Worm (Caenorhabditis elegans) whole organism, young adult: ENCODE measurements around the gene srh-111.

Source experiments
- B0019.2 ChIP-seq: fragments of 200-800 bp; sonication (Bioruptor generic); conservative IDR thresholded peaks from 2 replicates; pipeline ENCODE4 v1.3.6; 2022; ENCODE audit warnings: missing genetic modification reagents, missing genetic modification characterization, missing compliant biosample characterization
- B0261.1 ChIP-seq: sonication (generic microtip); optimal IDR thresholded peaks from 2 replicates; lab custom pipeline; 2016; ENCODE audit warnings: mild to moderate bottlenecking, missing genetic modification characterization, moderate library complexity, missing compliant biosample characterization
- B0336.3 ChIP-seq: fragments of 200-800 bp; sonication (Bioruptor generic); IDR thresholded peaks from 2 replicates; pipeline ENCODE4 v1.3.6; 2022; ENCODE audit warnings: missing genetic modification characterization, missing compliant biosample characterization
- C06A6.2 ChIP-seq: fragments of 200-800 bp; sonication (Bioruptor generic); conservative IDR thresholded peaks from 2 replicates; pipeline ENCODE4 v1.3.6; 2022; ENCODE audit warnings: missing genetic modification characterization, missing compliant biosample characterization
- C17E4.6 ChIP-seq: fragments of 200-800 bp; sonication (Bioruptor generic); IDR thresholded peaks from 2 replicates; pipeline ENCODE4 v1.3.6; 2022; ENCODE audit warnings: missing genetic modification reagents, missing genetic modification characterization, missing compliant biosample characterization
- D2030.7 ChIP-seq: fragments of 200-800 bp; sonication (Bioruptor generic); IDR thresholded peaks from 2 replicates; pipeline ENCODE4 v1.3.6; 2022; ENCODE audit warnings: missing genetic modification reagents, missing genetic modification characterization, missing compliant biosample characterization
- F22D6.2 ChIP-seq: sonication (generic microtip); optimal IDR thresholded peaks from 2 replicates; lab custom pipeline; 2016; ENCODE audit warnings: mild to moderate bottlenecking, missing genetic modification characterization, missing compliant biosample characterization
- F23B12.7 ChIP-seq: sonication (generic microtip); optimal IDR thresholded peaks from 2 replicates; lab custom pipeline; 2017; ENCODE audit warnings: missing genetic modification characterization, mild to moderate bottlenecking, missing compliant biosample characterization, antibody characterized with exemption, moderate library complexity; ENCODE audit not compliant: insufficient read depth
- F33H1.4 ChIP-seq: fragments of 200-800 bp; sonication (Bioruptor generic); IDR thresholded peaks from 2 replicates; pipeline ENCODE4 v1.3.6; 2022; ENCODE audit warnings: missing genetic modification reagents, missing genetic modification characterization, missing compliant biosample characterization
- F37B4.10 ChIP-seq: fragments of 200-800 bp; sonication (Bioruptor generic); IDR thresholded peaks from 2 replicates; pipeline ENCODE4 v1.3.6; 2022; ENCODE audit warnings: missing genetic modification characterization, missing compliant biosample characterization
- F49E8.2 ChIP-seq: sonication (generic microtip); optimal IDR thresholded peaks from 3 replicates; lab custom pipeline; 2017; ENCODE audit warnings: missing genetic modification characterization, mild to moderate bottlenecking, missing compliant biosample characterization, antibody characterized with exemption, moderate library complexity; ENCODE audit not compliant: insufficient read depth
- F52B5.7 ChIP-seq: sonication (generic microtip); optimal IDR thresholded peaks from 2 replicates; lab custom pipeline; 2016; ENCODE audit warnings: mild to moderate bottlenecking, missing genetic modification characterization, missing compliant biosample characterization
- F55B11.4 ChIP-seq: sonication (generic microtip); optimal IDR thresholded peaks from 2 replicates; lab custom pipeline; 2016; ENCODE audit warnings: missing compliant biosample characterization, missing genetic modification characterization, borderline replicate concordance; ENCODE audit not compliant: insufficient read depth
- K12H6.12 ChIP-seq: fragments of 200-800 bp; sonication (Bioruptor generic); optimal IDR thresholded peaks from 2 replicates; lab custom pipeline; 2018; ENCODE audit warnings: mild to moderate bottlenecking, missing genetic modification characterization, missing compliant biosample characterization
- T07F8.4 ChIP-seq: sonication (generic microtip); optimal IDR thresholded peaks from 2 replicates; lab custom pipeline; 2016; ENCODE audit warnings: mild to moderate bottlenecking, missing genetic modification characterization, moderate library complexity, missing compliant biosample characterization
- Y56A3A.18 ChIP-seq: fragments of 200-800 bp; sonication (Bioruptor generic); IDR thresholded peaks from 2 replicates; pipeline ENCODE4 v1.3.6; 2022; ENCODE audit warnings: missing genetic modification reagents, missing genetic modification characterization, missing compliant biosample characterization
- Y95B8A.8 ChIP-seq: fragments of 200-800 bp; sonication (Bioruptor generic); IDR thresholded peaks from 2 replicates; pipeline ENCODE4 v1.3.6; 2022; ENCODE audit warnings: missing genetic modification reagents, missing genetic modification characterization, missing compliant biosample characterization
- aptf-2 ChIP-seq: fragments of 200-800 bp; sonication (Bioruptor generic); conservative IDR thresholded peaks from 2 replicates; pipeline ENCODE4 v1.3.6; 2022; ENCODE audit warnings: missing genetic modification reagents, missing genetic modification characterization, missing compliant biosample characterization
- atf-7 ChIP-seq: sonication (generic microtip); optimal IDR thresholded peaks from 2 replicates; lab custom pipeline; 2017; ENCODE audit warnings: mild to moderate bottlenecking, missing genetic modification characterization, missing compliant biosample characterization
- attf-6 ChIP-seq: fragments of 200-800 bp; sonication (Bioruptor generic); IDR thresholded peaks from 2 replicates; pipeline ENCODE4 v1.3.6; 2022; ENCODE audit warnings: missing genetic modification reagents, missing genetic modification characterization, missing compliant biosample characterization
- bed-1 ChIP-seq: fragments of 200-800 bp; sonication (Bioruptor generic); IDR thresholded peaks from 2 replicates; pipeline ENCODE4 v1.3.6; 2022; ENCODE audit warnings: missing genetic modification reagents, missing genetic modification characterization, missing compliant biosample characterization
- ccch-3 ChIP-seq: fragments of 200-800 bp; sonication (Bioruptor generic); optimal IDR thresholded peaks from 2 replicates; lab custom pipeline; 2018; ENCODE audit warnings: mild to moderate bottlenecking, missing genetic modification characterization, missing compliant biosample characterization
- cebp-1 ChIP-seq, 2 experiments: fragments of 200-800 bp in 1 of 2; sonication (Bioruptor generic) in 1 of 2; sonication (generic microtip) in 1 of 2; IDR thresholded peaks in 1 of 2; optimal IDR thresholded peaks in 1 of 2; 2 replicates each; pipeline versions ENCODE4 v1.3.6 to Lab custom; 2017 to 2022; ENCODE audit warnings: missing compliant biosample characterization in 2 of 2, missing genetic modification characterization in 2 of 2, mild to moderate bottlenecking in 1 of 2, missing genetic modification reagents in 1 of 2, moderate library complexity in 1 of 2
- cebp-2 ChIP-seq: fragments of 200-800 bp; sonication (Bioruptor generic); IDR thresholded peaks from 2 replicates; pipeline ENCODE4 v1.3.6; 2022; ENCODE audit warnings: missing genetic modification characterization, missing compliant biosample characterization
- ceh-27 ChIP-seq: fragments of 200-800 bp; sonication (Bioruptor generic); optimal IDR thresholded peaks from 2 replicates; lab custom pipeline; 2018; ENCODE audit warnings: mild to moderate bottlenecking, missing genetic modification characterization, moderate library complexity, missing compliant biosample characterization
- ceh-40 ChIP-seq: fragments of 200-800 bp; sonication (Bioruptor generic); IDR thresholded peaks from 2 replicates; pipeline ENCODE4 v1.3.6; 2022; ENCODE audit warnings: missing genetic modification characterization, missing compliant biosample characterization
- hrde-1 ChIP-seq: sonication (generic microtip); optimal IDR thresholded peaks from 2 replicates; lab custom pipeline; 2016; ENCODE audit warnings: missing genetic modification characterization, mild to moderate bottlenecking, missing compliant biosample characterization, moderate library complexity, missing genotype, missing genetic modification reagents, borderline replicate concordance
- hsf-1 ChIP-seq: fragments of 200-800 bp; sonication (Bioruptor generic); IDR thresholded peaks from 2 replicates; pipeline ENCODE4 v1.3.6; 2022; ENCODE audit warnings: missing genetic modification reagents, missing genetic modification characterization, missing compliant biosample characterization
- lin-26 ChIP-seq: fragments of 200-800 bp; sonication (Bioruptor generic); IDR thresholded peaks from 2 replicates; pipeline ENCODE4 v1.3.6; 2022; ENCODE audit warnings: missing genetic modification reagents, missing genetic modification characterization, missing compliant biosample characterization
- lin-35 ChIP-seq, 3 experiments: fragments of 150-350 bp in 2 of 3; sonication (generic microtip) in 1 of 3; optimal IDR thresholded peaks; 2 replicates each; lab custom pipeline; 2014 to 2018; ENCODE audit warnings: missing biosample characterization in 3 of 3, missing genetic modification characterization in 3 of 3, missing genetic modification reagents in 3 of 3
- lsy-27 ChIP-seq: sonication (generic microtip); optimal IDR thresholded peaks from 2 replicates; lab custom pipeline; 2017; ENCODE audit warnings: missing genetic modification characterization, mild to moderate bottlenecking, missing compliant biosample characterization, antibody characterized with exemption, missing genotype, borderline replicate concordance; ENCODE audit not compliant: insufficient read depth
- madf-10 ChIP-seq: sonication (generic microtip); optimal IDR thresholded peaks from 2 replicates; lab custom pipeline; 2016; ENCODE audit warnings: mild to moderate bottlenecking, missing genetic modification characterization, missing compliant biosample characterization
- madf-8 ChIP-seq: fragments of 200-800 bp; sonication (Bioruptor generic); conservative IDR thresholded peaks from 2 replicates; pipeline ENCODE4 v1.3.6; 2022; ENCODE audit warnings: missing genetic modification reagents, missing genetic modification characterization, missing compliant biosample characterization
- mcd-1 ChIP-seq: fragments of 200-800 bp; sonication (Bioruptor generic); IDR thresholded peaks from 2 replicates; pipeline ENCODE4 v1.3.6; 2022; ENCODE audit warnings: missing genetic modification reagents, missing genetic modification characterization, missing compliant biosample characterization
- mxl-1 ChIP-seq: sonication (generic microtip); optimal IDR thresholded peaks from 2 replicates; lab custom pipeline; 2016; ENCODE audit warnings: missing genetic modification characterization, missing compliant biosample characterization
- nfyb-1 ChIP-seq: fragments of 200-800 bp; sonication (Bioruptor generic); IDR thresholded peaks from 2 replicates; pipeline ENCODE4 v1.3.6; 2022; ENCODE audit warnings: missing genetic modification reagents, missing genetic modification characterization, missing compliant biosample characterization
- nhr-179 ChIP-seq: sonication (generic microtip); optimal IDR thresholded peaks from 2 replicates; lab custom pipeline; 2016; ENCODE audit warnings: mild to moderate bottlenecking, missing genetic modification characterization, missing compliant biosample characterization
- nhr-90 ChIP-seq: sonication (generic microtip); optimal IDR thresholded peaks from 2 replicates; lab custom pipeline; 2016; ENCODE audit warnings: missing genotype, mild to moderate bottlenecking, missing genetic modification characterization, missing compliant biosample characterization
- rec-8 ChIP-seq, 2 experiments: sonication (generic microtip); optimal IDR thresholded peaks; 2 replicates each; lab custom pipeline; 2016; ENCODE audit warnings: mild to moderate bottlenecking in 2 of 2, missing genetic modification characterization in 2 of 2, missing genetic modification reagents in 2 of 2, missing genotype in 2 of 2, missing biosample characterization in 1 of 2, missing compliant biosample characterization in 1 of 2, moderate library complexity in 1 of 2
- repo-1 ChIP-seq: sonication (generic microtip); optimal IDR thresholded peaks from 2 replicates; lab custom pipeline; 2017; ENCODE audit warnings: mild to moderate bottlenecking, missing genetic modification characterization, missing compliant biosample characterization
- snpc-3.4 ChIP-seq: sonication (generic microtip); optimal IDR thresholded peaks from 2 replicates; lab custom pipeline; 2017; ENCODE audit warnings: missing genetic modification characterization, mild to moderate bottlenecking, missing compliant biosample characterization, antibody characterized with exemption, moderate library complexity, missing genotype, missing genetic modification reagents
- somi-1 ChIP-seq: fragments of 200-800 bp; sonication (Bioruptor generic); optimal IDR thresholded peaks from 2 replicates; lab custom pipeline; 2018; ENCODE audit warnings: mild to moderate bottlenecking, missing genetic modification characterization, missing compliant biosample characterization
- tbp1 ChIP-seq: fragments of 200-800 bp; sonication (Bioruptor generic); optimal IDR thresholded peaks from 2 replicates; lab custom pipeline; 2018; ENCODE audit warnings: mild to moderate bottlenecking, missing genetic modification characterization, missing compliant biosample characterization
- xnd-1 ChIP-seq: sonication (generic microtip); optimal IDR thresholded peaks from 2 replicates; lab custom pipeline; 2016; ENCODE audit warnings: missing genotype, missing genetic modification reagents, missing genetic modification characterization, missing compliant biosample characterization

Gene srh-111

DNA sequence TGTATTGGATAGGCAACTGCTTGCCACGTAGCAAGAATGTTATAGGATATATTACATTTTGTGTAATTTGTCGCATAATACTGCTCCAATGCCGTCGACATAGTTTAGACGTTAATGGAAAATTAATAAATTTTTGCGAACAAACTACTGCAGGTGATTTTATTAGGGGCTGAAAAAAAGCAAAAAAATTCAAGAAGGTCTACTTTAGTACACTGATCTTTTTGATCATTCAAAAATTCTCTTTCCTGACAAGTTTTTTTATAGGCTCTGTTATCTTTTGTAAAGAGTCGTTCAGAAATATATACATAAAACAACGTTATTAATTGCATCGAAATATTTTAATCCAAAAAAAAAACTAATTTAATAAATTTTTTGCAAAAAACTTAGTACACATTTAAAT, at the start of gene srh-111:
TSS of gene srh-111 (minus strand) at position 101 of the 400 bp plus-strand sequence.
- TF ChIP-seq nhr-179 (tag; lab: Kevin White, UChicago): no peak
- TF ChIP-seq atf-7 (tag; lab: Kevin White, UChicago): no peak
- no peak for TF ChIP-seq F22D6.2
- TF ChIP-seq tbp1 (GFP tag; lab: Kevin White, UChicago): no peak
- no peak for TF ChIP-seq ceh-27 (GFP tag; lab: Kevin White, UChicago)
- no peak for TF ChIP-seq mxl-1 (tag; lab: Kevin White, UChicago)
- TF ChIP-seq rec-8 (tag; optimal IDR thresholded peaks at IDR 0.05; lab: Kevin White, UChicago): no peak
- TF ChIP-seq Y95B8A.8 (GFP tag; lab: Robert Waterston, UW): no peak
- no peak for TF ChIP-seq F23B12.7 (tag; lab: Kevin White, UChicago)
- no peak for TF ChIP-seq K12H6.12 (tag; lab: Kevin White, UChicago)
- TF ChIP-seq T07F8.4 (tag; lab: Kevin White, UChicago): no peak
- no peak for TF ChIP-seq lin-35 (GFP tag; optimal IDR thresholded peaks at IDR 0.05; lab: Kevin White, UChicago)
- TF ChIP-seq ccch-3 (GFP tag; lab: Kevin White, UChicago): no peak
- no peak for TF ChIP-seq B0261.1 (tag; lab: Kevin White, UChicago)
- no peak for TF ChIP-seq C06A6.2 (GFP tag; lab: Robert Waterston, UW)
- no peak for TF ChIP-seq attf-6 (GFP tag; lab: Robert Waterston, UW)
- TF ChIP-seq lsy-27 (tag; lab: Kevin White, UChicago): no peak
- no peak for TF ChIP-seq aptf-2 (GFP tag; lab: Robert Waterston, UW)
- no peak for TF ChIP-seq somi-1 (GFP tag; lab: Kevin White, UChicago)

ce11 chrV:17533200-17533599, 48.2 kb upstream of the srh-111 start:
- no peak for TF ChIP-seq F23B12.7 (tag; lab: Kevin White, UChicago)
- TF ChIP-seq madf-10 (tag; lab: Kevin White, UChicago): no peak
- no peak for TF ChIP-seq repo-1 (tag; lab: Kevin White, UChicago)
- TF ChIP-seq D2030.7 (GFP tag; lab: Robert Waterston, UW): no peak
- no peak for TF ChIP-seq cebp-2 (GFP tag; lab: Robert Waterston, UW)
- no peak for TF ChIP-seq Y56A3A.18 (GFP tag; lab: Robert Waterston, UW)
- TF ChIP-seq cebp-1 (GFP tag; IDR thresholded peaks at IDR 0.05; lab: Robert Waterston, UW): no peak
- TF ChIP-seq cebp-1 (tag; optimal IDR thresholded peaks at IDR 0.05; lab: Kevin White, UChicago): no peak
- no peak for TF ChIP-seq bed-1 (GFP tag; lab: Robert Waterston, UW)
- TF ChIP-seq nhr-90 (tag; lab: Kevin White, UChicago): no peak
- no peak for TF ChIP-seq ceh-40 (GFP tag; lab: Robert Waterston, UW)
- TF ChIP-seq F52B5.7 (tag; lab: Kevin White, UChicago): no peak
- no peak for TF ChIP-seq F49E8.2
- no peak for TF ChIP-seq B0336.3 (GFP tag; lab: Robert Waterston, UW)

- TF ChIP-seq F55B11.4 (tag; lab: Kevin White, UChicago) (no peak), Y95B8A.8 (GFP tag; lab: Robert Waterston, UW) (no peak), F33H1.4 (GFP tag; lab: Robert Waterston, UW) (no peak), hsf-1 (GFP tag; lab: Robert Waterston, UW) (no peak), C06A6.2 (GFP tag; lab: Robert Waterston, UW) (no peak), mcd-1 (GFP tag; lab: Robert Waterston, UW) (no peak), B0019.2 (GFP tag; lab: Robert Waterston, UW) (no peak), nfyb-1 (no peak), repo-1 (tag; lab: Kevin White, UChicago) (no peak), snpc-3.4 (no peak), F37B4.10 (GFP tag; lab: Robert Waterston, UW) (no peak), hrde-1 (tag; lab: Kevin White, UChicago) (no peak), madf-8 (GFP tag; lab: Robert Waterston, UW) (no peak), tbp1 (GFP tag; lab: Kevin White, UChicago) (no peak), C17E4.6 (GFP tag; lab: Robert Waterston, UW) (no peak), xnd-1 (tag; lab: Kevin White, UChicago) (no peak), lin-26 (GFP tag; lab: Robert Waterston, UW) (no peak), cebp-1 (GFP tag; IDR thresholded peaks at IDR 0.05; lab: Robert Waterston, UW) (no peak), cebp-1 (tag; optimal IDR thresholded peaks at IDR 0.05; lab: Kevin White, UChicago) (no peak)
Observed at ce11 chrV:17532686-17533085, 47.7 kb upstream of the srh-111 start, which contains the start of gene C18D4.3. C18D4.3 (minus strand) TSS chrV:17532786.
